Fruit fly (Drosophila melanogaster): ENCODE results near the gene CG1486.

CG1486 gene

DNA sequence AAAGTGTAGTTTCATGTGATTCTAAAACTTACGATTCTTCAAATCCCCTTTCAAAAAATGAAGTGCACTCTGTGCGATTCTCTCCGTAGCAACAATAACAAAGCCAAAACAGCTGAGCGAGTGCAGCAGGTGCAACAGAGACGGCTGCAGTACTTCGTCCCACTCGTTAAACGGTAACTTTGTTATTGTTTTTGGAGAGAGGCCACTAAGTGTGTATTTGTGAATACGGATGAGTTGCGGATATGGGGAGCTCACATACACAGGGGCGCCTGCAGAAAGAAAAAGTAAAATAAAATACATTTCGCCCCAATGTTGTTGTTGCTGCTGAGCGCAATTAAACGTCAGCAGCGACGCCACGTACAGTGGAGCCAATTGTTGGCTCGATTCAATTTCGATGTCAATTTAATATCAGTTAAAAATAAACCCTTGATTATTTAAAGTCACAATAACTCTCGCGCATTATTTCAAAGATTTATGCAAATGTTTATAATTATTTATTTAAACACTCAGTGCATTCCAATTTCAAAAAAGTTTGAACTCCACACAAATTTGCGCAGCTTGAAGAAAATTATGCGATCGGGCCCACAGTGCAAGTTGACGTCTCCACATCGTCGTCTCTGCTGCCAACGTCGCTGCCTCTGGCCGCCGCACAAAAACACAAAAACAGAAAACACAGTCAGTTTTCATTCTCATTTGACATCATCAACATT lies 43.7 kb downstream of the CG1486 start (continued):
- TF ChIP-seq pros (GFP tag; optimal IDR thresholded peaks at IDR 0.05), result peak; percentile 83
- TF ChIP-seq corto (GFP tag; optimal IDR thresholded peaks at IDR 0.05), result peak; percentile 95
- TF ChIP-seq sd (tag; optimal IDR thresholded peaks at IDR 0.05), result peak; percentile 90
- TF ChIP-seq CG1233 (GFP tag; optimal IDR thresholded peaks at IDR 0.05), result peak; percentile 97
- TF ChIP-seq gfzf (GFP tag; optimal IDR thresholded peaks at IDR 0.05), result no peak
- peak; percentile 95 for TF ChIP-seq esg (GFP tag; conservative IDR thresholded peaks at IDR 0.05)
- no peak for TF ChIP-seq Kr (GFP tag; optimal IDR thresholded peaks at IDR 0.05)
- TF ChIP-seq Bteb2 (GFP tag; optimal IDR thresholded peaks at IDR 0.05), result peak; percentile 97
- peak; percentile 90 for TF ChIP-seq ssp (GFP tag; IDR thresholded peaks at IDR 0.05)
- TF ChIP-seq CG4730 (GFP tag; IDR thresholded peaks at IDR 0.05), result peak; percentile 93
- TF ChIP-seq Hr78 (GFP tag; optimal IDR thresholded peaks at IDR 0.05), result peak in 1 of 2 experiments; percentile 85
- peak; percentile 98 for TF ChIP-seq grau (tag; optimal IDR thresholded peaks at IDR 0.05)
- TF ChIP-seq CG6272 (GFP tag; IDR thresholded peaks at IDR 0.05), result peak; percentile 93
- TF ChIP-seq CG12769 (tag; optimal IDR thresholded peaks at IDR 0.05), result peak; percentile 95
- TF ChIP-seq CG2129 (GFP tag; IDR thresholded peaks at IDR 0.05; ENCODE audit: partially characterized antibody), result no peak
- TF ChIP-seq C15 (GFP tag; IDR thresholded peaks at IDR 0.05), result peak; percentile 89
- TF ChIP-seq CG11695 (GFP tag; IDR thresholded peaks at IDR 0.05), result peak; percentile 98
- no peak for TF ChIP-seq cad (GFP tag; optimal IDR thresholded peaks at IDR 0.05)
- TF ChIP-seq vnd (GFP tag; IDR thresholded peaks at IDR 0.05; ENCODE audit: partially characterized antibody), result no peak
- no peak for TF ChIP-seq yki (optimal IDR thresholded peaks at IDR 0.05)
- peak; percentile 95 for TF ChIP-seq twi (tag; optimal IDR thresholded peaks at IDR 0.05)
- peak; percentile 80 for TF ChIP-seq CG3995 (GFP tag; optimal IDR thresholded peaks at IDR 0.05)
- TF ChIP-seq ftz-f1 (GFP tag; optimal IDR thresholded peaks at IDR 0.05), result peak; percentile 49
- peak; percentile 98 for TF ChIP-seq CG11504 (tag; optimal IDR thresholded peaks at IDR 0.05)
- peak; percentile 83 for TF ChIP-seq Myb (GFP tag; optimal IDR thresholded peaks at IDR 0.05)
- TF ChIP-seq CG2120 (GFP tag; optimal IDR thresholded peaks at IDR 0.05), result peak; percentile 99
- peak; percentile 92 for TF ChIP-seq lbe (GFP tag; optimal IDR thresholded peaks at IDR 0.05)
- TF ChIP-seq Adf1 (GFP tag; IDR thresholded peaks at IDR 0.05), result peak; percentile 97
- peak; percentile 97 for TF ChIP-seq mam (GFP tag; optimal IDR thresholded peaks at IDR 0.05)
- TF ChIP-seq dan (GFP tag; IDR thresholded peaks at IDR 0.05), result no peak; the same call in none of the 2 replicates
- TF ChIP-seq CG10979 (tag; optimal IDR thresholded peaks at IDR 0.05), result peak; percentile 97
- peak; percentile 93 for TF ChIP-seq ham (GFP tag; IDR thresholded peaks at IDR 0.05)
- peak; percentile 90 for TF ChIP-seq CG11696 (GFP tag; IDR thresholded peaks at IDR 0.05)
- peak; percentile 95 for TF ChIP-seq maf-S (GFP tag; optimal IDR thresholded peaks at IDR 0.05)
- no peak for TF ChIP-seq Bgb (GFP tag; IDR thresholded peaks at IDR 0.05; ENCODE audit: partially characterized antibody)
- TF ChIP-seq CG9876 (GFP tag; optimal IDR thresholded peaks at IDR 0.05), result peak; percentile 88
- peak; percentile 82 for TF ChIP-seq E2f2 (GFP tag; IDR thresholded peaks at IDR 0.05)
- peak; percentile 99 for TF ChIP-seq bcd (GFP tag; optimal IDR thresholded peaks at IDR 0.05)
- TF ChIP-seq E2f1 (GFP tag; IDR thresholded peaks at IDR 0.05), result peak; percentile 96
- TF ChIP-seq nerfin-2 (GFP tag; IDR thresholded peaks at IDR 0.05; ENCODE audit: partially characterized antibody), result no peak
- TF ChIP-seq emc (GFP tag; optimal IDR thresholded peaks at IDR 0.05), result peak; percentile 93
- peak; percentile 98 for TF ChIP-seq CG18619 (GFP tag; optimal IDR thresholded peaks at IDR 0.05)
- TF ChIP-seq ro (GFP tag; IDR thresholded peaks at IDR 0.05), result peak; percentile 80
- peak; percentile 97 for TF ChIP-seq oc (tag; optimal IDR thresholded peaks at IDR 0.05)
- peak; percentile 97 for TF ChIP-seq phol (tag; optimal IDR thresholded peaks at IDR 0.05)
- TF ChIP-seq CG15601 (tag; optimal IDR thresholded peaks at IDR 0.05), result peak; percentile 96
- TF ChIP-seq CG13287 (GFP tag; IDR thresholded peaks at IDR 0.05; ENCODE audit: partially characterized antibody), result no peak
- peak; percentile 89 for TF ChIP-seq Doc2 (GFP tag; IDR thresholded peaks at IDR 0.05)
- peak; percentile 93 for TF ChIP-seq gcm2 (GFP tag; optimal IDR thresholded peaks at IDR 0.05)
- peak; percentile 98 for TF ChIP-seq Fer3 (tag; optimal IDR thresholded peaks at IDR 0.05)
